Worm (Caenorhabditis elegans): ENCODE results near the gene osg-1.
A peak's percentile ranks its signal among the peaks of the same experiment; 100 is the strongest.

The osg-1 gene

DNA sequence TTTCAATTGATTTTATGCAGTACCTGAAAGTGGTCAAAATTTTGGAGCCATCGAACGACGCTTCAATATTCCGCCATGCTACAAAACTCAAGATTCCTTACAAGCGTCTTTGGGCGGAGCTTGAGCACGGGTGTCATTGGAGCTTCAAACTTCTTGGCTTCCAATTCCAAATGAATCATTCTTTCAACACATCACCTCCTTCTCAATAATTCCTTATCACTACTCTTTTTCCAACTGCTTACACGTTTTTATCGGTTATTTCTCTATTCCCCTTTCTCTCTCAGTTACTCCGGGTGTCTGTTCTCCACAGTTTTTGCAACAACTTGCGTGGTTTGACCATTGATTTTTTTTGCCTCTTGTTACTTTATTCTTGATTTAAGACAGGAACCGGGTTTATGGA, 59.4 kb downstream of the osg-1 start, which contains the start of gene F09F7.5:
Gene F09F7.5 (plus strand): TSS at position 258 of the 400 bp plus-strand sequence.
- peak; percentile 80 for TF ChIP-seq nhr-80 (tag; optimal IDR thresholded peaks at IDR 0.05)
- TF ChIP-seq rpc-1 (optimal IDR thresholded peaks at IDR 0.05): no peak
- TF ChIP-seq rpc-1 (tag; optimal IDR thresholded peaks at IDR 0.05): no peak
- TF ChIP-seq mcd-1 (GFP tag; IDR thresholded peaks at IDR 0.05): no peak
- TF ChIP-seq F39B2.1 (GFP tag; IDR thresholded peaks at IDR 0.05): no peak
